Worm (Caenorhabditis elegans) whole organism, L1 larva: Measurements from ENCODE around the gene pqn-54.

Experiments used
- C04F5.9 ChIP-seq: sonication (generic microtip); optimal IDR thresholded peaks from 2 replicates; lab custom pipeline; 2016; ENCODE audit warnings: missing genetic modification characterization, missing compliant biosample characterization
- C16A3.4 ChIP-seq: fragments of 150-350 bp; optimal IDR thresholded peaks from 2 replicates; lab custom pipeline; 2014; ENCODE audit warnings: missing biosample characterization, missing genetic modification characterization
- aha-1 ChIP-seq: fragments of 150-350 bp; optimal IDR thresholded peaks from 2 replicates; lab custom pipeline; 2014; ENCODE audit warnings: missing biosample characterization, missing genetic modification characterization
- alr-1 ChIP-seq: fragments of 200-800 bp; sonication (Bioruptor generic); optimal IDR thresholded peaks from 2 replicates; lab custom pipeline; 2018; ENCODE audit warnings: borderline replicate concordance, mild to moderate bottlenecking, missing genetic modification characterization, missing compliant biosample characterization
- blmp-1 ChIP-seq: fragments of 150-350 bp; optimal IDR thresholded peaks from 2 replicates; lab custom pipeline; 2014; ENCODE audit warnings: missing biosample characterization, missing genetic modification characterization
- ceh-63 ChIP-seq: fragments of 200-800 bp; sonication (Bioruptor generic); optimal IDR thresholded peaks from 2 replicates; lab custom pipeline; 2018; ENCODE audit warnings: mild to moderate bottlenecking, missing genetic modification characterization, missing compliant biosample characterization
- ces-1 ChIP-seq: fragments of 150-350 bp; optimal IDR thresholded peaks from 2 replicates; lab custom pipeline; 2014; ENCODE audit warnings: missing biosample characterization, missing genetic modification reagents, missing genetic modification characterization
- efl-3 ChIP-seq: fragments of 200-800 bp; sonication (Bioruptor generic); optimal IDR thresholded peaks from 2 replicates; lab custom pipeline; 2018; ENCODE audit warnings: mild to moderate bottlenecking, missing genetic modification characterization, missing compliant biosample characterization
- elt-2 ChIP-seq: sonication (generic microtip); optimal IDR thresholded peaks from 2 replicates; lab custom pipeline; 2016; ENCODE audit warnings: missing genetic modification characterization, mild to moderate bottlenecking, inconsistent platforms, missing compliant biosample characterization, missing genetic modification reagents
- elt-3 ChIP-seq, 6 experiments: fragments of 150-350 bp in 1 of 6; sonication (generic microtip); optimal IDR thresholded peaks; 2 replicates each; lab custom pipeline; 2017 to 2018; ENCODE audit warnings: missing biosample characterization in 6 of 6, missing genetic modification characterization in 6 of 6, inconsistent platforms in 1 of 6
- fkh-10 ChIP-seq: sonication (generic microtip); optimal IDR thresholded peaks from 2 replicates; lab custom pipeline; 2017; ENCODE audit warnings: missing biosample characterization, missing genetic modification reagents, missing genetic modification characterization
- hlh-17 ChIP-seq: fragments of 200-800 bp; sonication (Bioruptor generic); optimal IDR thresholded peaks from 2 replicates; lab custom pipeline; 2018; ENCODE audit warnings: missing genetic modification characterization, mild to moderate bottlenecking, missing compliant biosample characterization, moderate library complexity, borderline replicate concordance
- hlh-4 ChIP-seq: sonication (generic microtip); optimal IDR thresholded peaks from 2 replicates; lab custom pipeline; 2016; ENCODE audit warnings: mild to moderate bottlenecking, missing genetic modification characterization, missing compliant biosample characterization
- hpl-2 ChIP-seq: fragments of 150-350 bp; optimal IDR thresholded peaks from 2 replicates; lab custom pipeline; 2014; ENCODE audit warnings: missing biosample characterization, missing genetic modification reagents, missing genetic modification characterization
- isw-1 ChIP-seq: fragments of 200-800 bp; sonication (Bioruptor generic); IDR thresholded peaks from 2 replicates; pipeline ENCODE4 v1.3.6; 2022; ENCODE audit warnings: missing genetic modification characterization, missing compliant biosample characterization
- jun-1 ChIP-seq: fragments of 150-350 bp; optimal IDR thresholded peaks from 2 replicates; lab custom pipeline; 2014; ENCODE audit warnings: missing biosample characterization, missing genetic modification reagents, missing genetic modification characterization
- lin-13 ChIP-seq: fragments of 150-350 bp; optimal IDR thresholded peaks from 2 replicates; lab custom pipeline; 2014; ENCODE audit warnings: missing biosample characterization, missing genetic modification reagents, missing genetic modification characterization
- lin-14 ChIP-seq: fragments of 200-800 bp; sonication (Bioruptor generic); optimal IDR thresholded peaks from 2 replicates; lab custom pipeline; 2018; ENCODE audit warnings: mild to moderate bottlenecking, missing genetic modification characterization, moderate library complexity, missing compliant biosample characterization
- lin-15B ChIP-seq: fragments of 150-350 bp; sonication (generic microtip); optimal IDR thresholded peaks from 3 replicates; lab custom pipeline; 2014; ENCODE audit warnings: missing biosample characterization, missing genetic modification characterization
- lin-35 ChIP-seq, 2 experiments: fragments of 150-350 bp; optimal IDR thresholded peaks; 2 replicates each; lab custom pipeline; 2014; ENCODE audit warnings: missing biosample characterization in 2 of 2, missing genetic modification characterization in 2 of 2, missing genetic modification reagents in 2 of 2
- lin-39 ChIP-seq: fragments of 150-350 bp; optimal IDR thresholded peaks from 2 replicates; lab custom pipeline; 2014; ENCODE audit warnings: missing biosample characterization, missing genetic modification reagents, missing genetic modification characterization
- lir-3 ChIP-seq: sonication (generic microtip); optimal IDR thresholded peaks from 2 replicates; lab custom pipeline; 2016; ENCODE audit warnings: mild to moderate bottlenecking, missing genetic modification characterization, moderate library complexity, missing compliant biosample characterization; ENCODE audit not compliant: poor library complexity
- lsy-2 ChIP-seq, 2 experiments: fragments of 150-350 bp; optimal IDR thresholded peaks; 2 replicates each; lab custom pipeline; 2014; ENCODE audit warnings: missing biosample characterization in 2 of 2, missing genetic modification characterization in 2 of 2
- nhr-11 ChIP-seq: fragments of 150-350 bp; optimal IDR thresholded peaks from 2 replicates; lab custom pipeline; 2014; ENCODE audit warnings: missing biosample characterization, missing genetic modification characterization
- nhr-19 ChIP-seq: fragments of 200-800 bp; sonication (Bioruptor generic); conservative IDR thresholded peaks from 2 replicates; pipeline ENCODE4 v1.3.6; 2022; ENCODE audit warnings: missing genetic modification characterization, missing compliant biosample characterization
- nhr-47 ChIP-seq: sonication (generic microtip); optimal IDR thresholded peaks from 2 replicates; lab custom pipeline; 2016; ENCODE audit warnings: mild to moderate bottlenecking, missing genetic modification characterization, moderate library complexity, missing compliant biosample characterization
- nhr-84 ChIP-seq: sonication (generic microtip); optimal IDR thresholded peaks from 2 replicates; lab custom pipeline; 2017; ENCODE audit warnings: missing biosample characterization, missing genetic modification characterization
- nhr-85 ChIP-seq: sonication (generic microtip); peaks from one replicate; lab custom pipeline; 2016; ENCODE audit warnings: missing genetic modification characterization, inconsistent platforms, missing compliant biosample characterization
- nhr-90 ChIP-seq: sonication (generic microtip); optimal IDR thresholded peaks from 2 replicates; lab custom pipeline; 2016; ENCODE audit warnings: mild to moderate bottlenecking, missing genetic modification characterization, missing compliant biosample characterization; ENCODE audit not compliant: poor library complexity
- pag-3 ChIP-seq: sonication (generic microtip); optimal IDR thresholded peaks from 2 replicates; lab custom pipeline; 2017; ENCODE audit warnings: missing genetic modification characterization, mild to moderate bottlenecking, missing compliant biosample characterization, antibody characterized with exemption, borderline replicate concordance; ENCODE audit not compliant: insufficient read depth
- rnt-1 ChIP-seq: sonication (generic microtip); optimal IDR thresholded peaks from 2 replicates; lab custom pipeline; 2016; ENCODE audit warnings: mild to moderate bottlenecking, missing genetic modification characterization, moderate library complexity, missing compliant biosample characterization
- snpc-4 ChIP-seq: fragments of 150-350 bp; optimal IDR thresholded peaks from 2 replicates; lab custom pipeline; 2014; ENCODE audit warnings: missing biosample characterization, missing genetic modification characterization
- sox-4 ChIP-seq: sonication (generic microtip); optimal IDR thresholded peaks from 2 replicates; lab custom pipeline; 2016; ENCODE audit warnings: missing genetic modification characterization, missing compliant biosample characterization
- sptf-1 ChIP-seq: fragments of 150-350 bp; optimal IDR thresholded peaks from 2 replicates; lab custom pipeline; 2014; ENCODE audit warnings: missing biosample characterization, missing genetic modification characterization
- swsn-7 ChIP-seq: sonication (generic microtip); optimal IDR thresholded peaks from 2 replicates; lab custom pipeline; 2016; ENCODE audit warnings: missing genetic modification characterization, missing compliant biosample characterization
- tbx-2 ChIP-seq: sonication (generic microtip); optimal IDR thresholded peaks from 2 replicates; lab custom pipeline; 2016; ENCODE audit warnings: missing genetic modification characterization, missing compliant biosample characterization
- unc-30 ChIP-seq: sonication (generic microtip); optimal IDR thresholded peaks from 2 replicates; lab custom pipeline; 2017; ENCODE audit warnings: missing biosample characterization, missing genetic modification characterization
- xbp-1 ChIP-seq: sonication (generic microtip); optimal IDR thresholded peaks from 2 replicates; lab custom pipeline; 2016; ENCODE audit warnings: missing genetic modification characterization, missing compliant biosample characterization
- zag-1 ChIP-seq: fragments of 150-350 bp; optimal IDR thresholded peaks from 2 replicates; lab custom pipeline; 2014; ENCODE audit warnings: missing biosample characterization, missing genetic modification characterization
- zip-4 ChIP-seq: fragments of 200-800 bp; sonication (Bioruptor generic); optimal IDR thresholded peaks from 2 replicates; lab custom pipeline; 2018; ENCODE audit warnings: mild to moderate bottlenecking, missing genetic modification characterization, moderate library complexity, missing compliant biosample characterization
- ztf-11 ChIP-seq, 2 experiments: sonication (generic microtip); optimal IDR thresholded peaks; 2 replicates each; lab custom pipeline; 2016 to 2017; ENCODE audit warnings: missing genetic modification characterization in 2 of 2, missing biosample characterization in 1 of 2, missing compliant biosample characterization in 1 of 2
- ztf-4 ChIP-seq: fragments of 150-350 bp; optimal IDR thresholded peaks from 2 replicates; lab custom pipeline; 2014; ENCODE audit warnings: missing biosample characterization, missing genetic modification characterization

pqn-54 gene

DNA sequence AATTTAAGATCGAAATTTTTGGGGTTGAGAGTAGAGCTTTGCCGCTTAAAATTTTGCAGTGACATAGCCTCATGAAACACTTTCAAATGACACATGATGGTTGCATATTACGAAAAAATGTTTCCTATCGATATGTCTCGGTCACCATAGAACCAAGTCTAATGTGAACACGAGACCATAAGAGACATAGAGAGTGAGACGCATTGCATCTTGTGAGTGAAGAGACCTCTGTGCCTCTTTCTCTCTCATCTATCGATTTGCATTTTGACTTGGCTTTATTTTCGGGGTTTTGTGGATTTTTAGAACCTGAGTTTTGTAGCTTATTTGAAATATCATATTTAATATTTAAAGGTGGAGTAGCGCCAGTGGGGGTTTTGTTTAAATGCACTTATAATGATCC, 2.2 kb downstream of the pqn-54 start (continued):
- TF ChIP-seq blmp-1 (no peak), ztf-11 (tag; optimal IDR thresholded peaks at IDR 0.05; lab: Kevin White, UChicago) (no peak), ces-1 (GFP tag; lab: Kevin White, UChicago) (no peak), ztf-4 (tag; lab: Kevin White, UChicago) (no peak), C16A3.4 (tag; lab: Kevin White, UChicago) (peak; percentile 10), nhr-11 (no peak), zag-1 (tag; lab: Kevin White, UChicago) (no peak), tbx-2 (tag; lab: Kevin White, UChicago) (no peak), lin-35 (GFP tag; optimal IDR thresholded peaks at IDR 0.05; lab: Kevin White, UChicago) (peak; percentile 11 to 62), alr-1 (tag; lab: Kevin White, UChicago) (no peak), aha-1 (no peak), C04F5.9 (tag; lab: Kevin White, UChicago) (no peak), hlh-17 (GFP tag; lab: Kevin White, UChicago) (no peak), ceh-63 (GFP tag; lab: Kevin White, UChicago) (no peak), elt-3 (tag; optimal IDR thresholded peaks at IDR 0.05; lab: Kevin White, UChicago) (no peak), efl-3 (GFP tag; lab: Kevin White, UChicago) (no peak), zip-4 (no peak), hlh-4 (tag; lab: Kevin White, UChicago) (no peak), lin-14 (GFP tag; lab: Kevin White, UChicago) (no peak), snpc-4 (tag; lab: Kevin White, UChicago) (no peak), jun-1 (tag; lab: Kevin White, UChicago) (no peak), nhr-90 (tag; lab: Kevin White, UChicago) (no peak), nhr-84 (tag; lab: Kevin White, UChicago) (no peak), elt-2 (tag; lab: Kevin White, UChicago) (no peak), lir-3 (tag; lab: Kevin White, UChicago) (no peak), fkh-10 (GFP tag; lab: Kevin White, UChicago) (no peak), nhr-47 (tag; lab: Kevin White, UChicago) (peak; percentile 8), hpl-2 (GFP tag; lab: Kevin White, UChicago) (no peak), sptf-1 (tag; lab: Kevin White, UChicago) (no peak)

DNA sequence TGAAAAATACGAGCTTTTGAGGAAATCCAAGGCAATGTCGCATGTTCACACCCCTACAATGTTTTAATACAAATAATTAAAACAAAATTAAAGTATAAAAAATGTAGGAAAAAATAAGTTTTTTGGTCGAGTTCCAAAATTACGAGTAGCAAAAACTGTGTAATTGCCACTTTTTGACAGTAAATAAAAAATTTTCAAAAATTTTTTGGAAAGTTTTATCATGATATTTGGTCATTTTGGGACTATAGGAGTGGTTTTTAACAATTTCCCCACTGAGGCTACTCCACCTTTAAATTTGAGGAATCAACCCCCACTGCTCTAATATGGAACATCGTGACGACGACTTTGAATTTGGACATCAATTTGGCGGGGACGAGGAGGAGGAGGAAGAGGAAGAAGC, 2.7 kb downstream of the pqn-54 start, which contains the start of gene gid-8:
Gene gid-8, plus strand, starts transcription at position 301 of the 400 bp plus-strand sequence.
- TF ChIP-seq elt-2 (tag; lab: Kevin White, UChicago) (no peak), C16A3.4 (tag; lab: Kevin White, UChicago) (no peak), isw-1 (GFP tag; lab: Robert Waterston, UW) (no peak)

ce11 chrV:1468905-1469304, 4.1 kb downstream of the pqn-54 start:
- TF ChIP-seq lin-15B (tag; lab: Kevin White, UChicago) (no peak), elt-3 (tag; optimal IDR thresholded peaks at IDR 0.05; lab: Kevin White, UChicago) (no peak), lin-39 (tag; lab: Kevin White, UChicago) (no peak), xbp-1 (tag; lab: Kevin White, UChicago) (no peak), swsn-7 (tag; lab: Kevin White, UChicago) (no peak), nhr-19 (no peak), lsy-2 (tag; optimal IDR thresholded peaks at IDR 0.05; lab: Kevin White, UChicago) (no peak), lin-13 (GFP tag; lab: Kevin White, UChicago) (no peak), pag-3 (tag; lab: Kevin White, UChicago) (no peak), unc-30 (no peak), C16A3.4 (tag; lab: Kevin White, UChicago) (no peak), nhr-85 (no peak), nhr-84 (tag; lab: Kevin White, UChicago) (no peak), rnt-1 (tag; lab: Kevin White, UChicago) (no peak), hlh-17 (GFP tag; lab: Kevin White, UChicago) (no peak), sox-4 (tag; lab: Kevin White, UChicago) (no peak)
